Fruit fly (Drosophila melanogaster): ENCODE data around the gene gwl.

Gene gwl

DNA sequence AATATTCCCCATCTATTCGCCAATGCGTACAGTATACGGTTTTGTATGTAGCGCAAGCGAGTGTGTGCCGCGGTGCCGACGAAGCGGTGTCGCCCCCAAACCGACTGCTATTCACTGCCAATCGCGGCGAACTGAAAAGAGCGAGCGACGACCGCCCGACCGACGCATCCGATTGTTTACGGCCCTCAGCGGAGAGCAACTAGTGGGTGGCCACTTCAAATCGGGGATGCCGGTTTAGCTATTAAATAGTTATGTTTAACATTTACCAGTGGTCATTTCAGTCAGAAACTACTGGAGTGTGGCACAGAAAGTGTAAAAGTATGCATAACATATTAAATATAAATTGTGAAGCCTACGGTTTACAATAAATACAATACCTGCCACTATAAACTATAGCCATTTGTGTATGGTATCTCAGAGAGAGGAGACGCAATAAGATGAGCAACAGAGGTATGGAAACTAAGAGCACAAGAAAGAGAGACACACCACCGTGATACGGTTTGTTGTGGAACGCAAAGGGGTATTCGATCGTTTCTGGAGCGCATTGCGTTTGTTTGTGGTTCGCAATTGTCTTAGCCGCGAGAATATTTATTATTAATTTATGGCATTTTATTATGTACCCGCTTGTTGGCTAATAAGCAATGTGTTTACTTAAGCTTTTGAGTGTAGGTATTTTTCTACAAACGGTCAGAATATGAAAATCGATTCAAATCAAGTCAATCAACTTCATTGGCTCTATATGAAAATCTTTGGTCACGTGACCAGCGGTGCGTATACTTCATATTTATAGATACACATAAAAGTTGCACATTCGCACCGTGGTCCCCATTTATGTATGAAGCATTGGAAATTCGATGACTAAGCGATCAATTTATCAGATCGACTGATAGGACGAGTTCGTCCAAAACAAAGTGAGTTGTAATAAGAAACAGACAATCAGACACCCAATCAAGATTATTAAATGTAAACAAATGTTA is 5.9 kb upstream of the gwl start (continued):
- TF ChIP-seq Meics (GFP tag; optimal IDR thresholded peaks at IDR 0.05) = peak; percentile 13
- TF ChIP-seq Hr39 (optimal IDR thresholded peaks at IDR 0.05) = no peak
- TF ChIP-seq amos (GFP tag; IDR thresholded peaks at IDR 0.05; ENCODE audit: partially characterized antibody) = peak; percentile 49; the same call in 1 of the 2 replicates
- no peak for TF ChIP-seq CG12659 (GFP tag; optimal IDR thresholded peaks at IDR 0.05)
- peak; percentile 21; the same call in 1 of the 2 replicates for TF ChIP-seq Adf1 (GFP tag; IDR thresholded peaks at IDR 0.05)
- TF ChIP-seq CG10543 (GFP tag; optimal IDR thresholded peaks at IDR 0.05) = peak; percentile 70
- peak; percentile 34 for TF ChIP-seq gsb-n (tag; optimal IDR thresholded peaks at IDR 0.05)
- TF ChIP-seq kni (GFP tag; optimal IDR thresholded peaks at IDR 0.05) = peak; percentile 53
- TF ChIP-seq HmgZ (tag; optimal IDR thresholded peaks at IDR 0.05) = peak; percentile 28
- TF ChIP-seq bowl (GFP tag; IDR thresholded peaks at IDR 0.05) = no peak
- peak; percentile 38 for TF ChIP-seq caup (GFP tag; optimal IDR thresholded peaks at IDR 0.05; ENCODE audit: severe bottlenecking)
- TF ChIP-seq BtbVII (GFP tag; optimal IDR thresholded peaks at IDR 0.05) = peak; percentile 0
- TF ChIP-seq CG30020 (tag; optimal IDR thresholded peaks at IDR 0.05) = no peak
- TF ChIP-seq maf-S (GFP tag; optimal IDR thresholded peaks at IDR 0.05) = no peak
- TF ChIP-seq NFAT (GFP tag; IDR thresholded peaks at IDR 0.05) = peak; percentile 30; the same call in 1 of the 2 replicates
- no peak for TF ChIP-seq Neu2 (GFP tag; optimal IDR thresholded peaks at IDR 0.05; ENCODE audit: borderline replicate concordance)
- peak; percentile 28; the same call in 1 of the 2 replicates for TF ChIP-seq CG3847 (GFP tag; IDR thresholded peaks at IDR 0.05)
- TF ChIP-seq scrt (GFP tag; optimal IDR thresholded peaks at IDR 0.05) = peak; percentile 95
- peak; percentile 62; the same call in 2 of the 4 replicates for TF ChIP-seq chinmo (GFP tag; IDR thresholded peaks at IDR 0.05; ENCODE audit: partially characterized antibody)
- peak; percentile 91 for TF ChIP-seq CG6175 (GFP tag; IDR thresholded peaks at IDR 0.05)
- no peak for TF ChIP-seq HLH3B (GFP tag; IDR thresholded peaks at IDR 0.05)
- TF ChIP-seq CG2712 (tag; optimal IDR thresholded peaks at IDR 0.05) = no peak
- no peak for TF ChIP-seq CG8388 (GFP tag; optimal IDR thresholded peaks at IDR 0.05)
- TF ChIP-seq chm (GFP tag; IDR thresholded peaks at IDR 0.05) = no peak; the same call in 1 of the 2 replicates
- peak; percentile 30 for TF ChIP-seq CG12155 (GFP tag; optimal IDR thresholded peaks at IDR 0.05)
- peak; percentile 97 for TF ChIP-seq Deaf1 (tag; optimal IDR thresholded peaks at IDR 0.05)
- TF ChIP-seq CG13894 (tag; optimal IDR thresholded peaks at IDR 0.05) = no peak
- TF ChIP-seq sqz (GFP tag; optimal IDR thresholded peaks at IDR 0.05) = no peak
- TF ChIP-seq CG42726 (GFP tag; IDR thresholded peaks at IDR 0.05; ENCODE audit: partially characterized antibody) = peak; percentile 56; the same call in 1 of the 2 replicates
- TF ChIP-seq CG12391 (tag; optimal IDR thresholded peaks at IDR 0.05) = no peak
- peak; percentile 9 for TF ChIP-seq tap (tag; optimal IDR thresholded peaks at IDR 0.05)
- peak; percentile 69 for TF ChIP-seq wek (GFP tag; optimal IDR thresholded peaks at IDR 0.05)
- no peak for TF ChIP-seq Atf-2 (GFP tag; optimal IDR thresholded peaks at IDR 0.05)
- peak; percentile 35 for TF ChIP-seq grn (GFP tag; optimal IDR thresholded peaks at IDR 0.05)
- TF ChIP-seq bbx (GFP tag; IDR thresholded peaks at IDR 0.05; ENCODE audit: partially characterized antibody) = peak; percentile 37; the same call in 1 of the 2 replicates
- peak; percentile 41 for TF ChIP-seq sd (tag; optimal IDR thresholded peaks at IDR 0.05)
- no peak for TF ChIP-seq CG18262 (tag; optimal IDR thresholded peaks at IDR 0.05)
- no peak for TF ChIP-seq CG11696 (GFP tag; IDR thresholded peaks at IDR 0.05)
- peak; percentile 11 for TF ChIP-seq Sry-δ (GFP tag; optimal IDR thresholded peaks at IDR 0.05)
- TF ChIP-seq HLHmδ (GFP tag; optimal IDR thresholded peaks at IDR 0.05) = peak; percentile 58
- peak; percentile 93 for TF ChIP-seq Jarid2 (GFP tag; optimal IDR thresholded peaks at IDR 0.05)
- TF ChIP-seq rib (GFP tag; IDR thresholded peaks at IDR 0.05) = peak; percentile 43; the same call in 1 of the 2 replicates
- peak; percentile 3 for TF ChIP-seq gem (tag; optimal IDR thresholded peaks at IDR 0.05)
- no peak for TF ChIP-seq Gsc (GFP tag; IDR thresholded peaks at IDR 0.05)
- peak; percentile 4 for TF ChIP-seq CG8924 (tag; optimal IDR thresholded peaks at IDR 0.05)
- TF ChIP-seq CG6854 (GFP tag; optimal IDR thresholded peaks at IDR 0.05) = peak; percentile 25
- TF ChIP-seq row (GFP tag; IDR thresholded peaks at IDR 0.05) = peak; percentile 89
